Worm (Caenorhabditis elegans): Measurements from ENCODE around the gene C56E10.3.

Gene C56E10.3

DNA sequence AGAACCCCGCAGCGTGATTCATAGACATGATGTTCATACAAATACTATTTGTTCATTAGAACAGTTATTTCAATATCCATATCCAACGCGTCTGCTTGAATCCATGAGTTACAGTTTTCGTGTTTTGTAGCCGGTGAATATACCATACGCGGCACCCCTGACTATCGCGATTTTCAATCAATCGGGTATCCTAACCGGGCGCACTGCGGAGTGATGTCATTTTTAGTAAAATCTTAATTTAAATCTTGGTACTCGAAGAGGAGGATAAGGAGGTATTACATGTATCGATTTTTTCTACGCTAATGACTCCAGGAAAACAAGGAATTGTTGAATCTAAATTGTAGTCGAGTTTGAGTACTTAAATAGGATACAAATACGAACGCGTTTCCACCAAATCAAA, 23.9 kb downstream of the C56E10.3 start:
- TF ChIP-seq nhr-28 (tag; optimal IDR thresholded peaks at IDR 0.05) (no peak), zip-8 (tag; optimal IDR thresholded peaks at IDR 0.05) (no peak), flh-1 (GFP tag; optimal IDR thresholded peaks at IDR 0.05) (no peak), mep-1 (tag; optimal IDR thresholded peaks at IDR 0.05) (no peak), hlh-1 (tag; optimal IDR thresholded peaks at IDR 0.05) (no peak), sptf-1 (tag; optimal IDR thresholded peaks at IDR 0.05) (no peak), pha-4 (tag; optimal IDR thresholded peaks at IDR 0.05) (no peak), sem-2 (GFP tag; optimal IDR thresholded peaks at IDR 0.05) (no peak), elt-1 (tag; optimal IDR thresholded peaks at IDR 0.05; ENCODE audit: borderline replicate concordance, insufficient read depth) (no peak), nhr-12 (tag; optimal IDR thresholded peaks at IDR 0.05) (no peak), snpc-4 (tag; optimal IDR thresholded peaks at IDR 0.05) (no peak), nhr-237 (tag; optimal IDR thresholded peaks at IDR 0.05) (no peak), blmp-1 (tag; optimal IDR thresholded peaks at IDR 0.05) (no peak), ces-1 (GFP tag; optimal IDR thresholded peaks at IDR 0.05) (no peak), lin-32 (GFP tag; optimal IDR thresholded peaks at IDR 0.05) (no peak)

- TF ChIP-seq ztf-11 (tag; optimal IDR thresholded peaks at IDR 0.05) (no peak), drap-1 (GFP tag; optimal IDR thresholded peaks at IDR 0.05) (no peak), lsy-2 (tag; optimal IDR thresholded peaks at IDR 0.05) (no peak), hlh-1 (tag; optimal IDR thresholded peaks at IDR 0.05) (no peak), nhr-237 (tag; optimal IDR thresholded peaks at IDR 0.05) (no peak), ceh-43 (GFP tag; optimal IDR thresholded peaks at IDR 0.05) (no peak), unc-62 (GFP tag; optimal IDR thresholded peaks at IDR 0.05) (no peak), zip-8 (tag; optimal IDR thresholded peaks at IDR 0.05) (no peak), nhr-2 (tag; optimal IDR thresholded peaks at IDR 0.05) (no peak), sem-2 (GFP tag; optimal IDR thresholded peaks at IDR 0.05) (no peak), elt-1 (tag; optimal IDR thresholded peaks at IDR 0.05; ENCODE audit: borderline replicate concordance, insufficient read depth) (no peak), ham-2 (GFP tag; optimal IDR thresholded peaks at IDR 0.05) (no peak), elt-3 (tag; optimal IDR thresholded peaks at IDR 0.05) (no peak)
Measured at ce11 chrX:6671717-6672116, 26.3 kb downstream of the C56E10.3 start.

DNA sequence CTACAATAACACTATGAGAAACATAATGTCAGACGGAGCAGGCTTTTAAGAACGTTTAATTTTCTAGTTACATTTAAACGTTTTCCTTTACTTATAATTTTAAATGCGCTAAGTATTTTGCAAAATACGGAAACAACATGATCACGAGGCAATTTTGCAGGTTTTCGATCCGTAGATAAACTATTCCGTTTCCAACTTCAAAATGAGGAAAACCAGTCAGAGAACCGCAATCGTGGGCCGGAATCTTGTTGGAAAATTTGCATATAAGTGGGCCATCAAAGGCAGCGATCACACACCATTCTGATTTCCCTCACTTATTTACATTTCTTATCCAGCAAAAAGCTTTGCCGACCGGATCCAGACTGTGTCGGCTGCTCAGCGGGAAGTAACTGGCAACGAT, 27.1 kb downstream of the C56E10.3 start, which contains the start of gene col-172:
TSS of gene col-172 (plus strand) at position 301 of the 400 bp plus-strand sequence.
- TF ChIP-seq nhr-28 (tag; optimal IDR thresholded peaks at IDR 0.05) (no peak), blmp-1 (tag; optimal IDR thresholded peaks at IDR 0.05) (no peak), lsy-2 (tag; optimal IDR thresholded peaks at IDR 0.05) (no peak), M03D4.4 (tag; optimal IDR thresholded peaks at IDR 0.05) (no peak), ceh-83 (GFP tag; optimal IDR thresholded peaks at IDR 0.05) (no peak), tbx-8 (GFP tag; optimal IDR thresholded peaks at IDR 0.05) (no peak), lin-13 (tag; optimal IDR thresholded peaks at IDR 0.05) (no peak), unc-62 (GFP tag; optimal IDR thresholded peaks at IDR 0.05) (no peak), sptf-1 (tag; optimal IDR thresholded peaks at IDR 0.05) (no peak), mls-2 (tag; optimal IDR thresholded peaks at IDR 0.05) (no peak)

ce11 chrX:6674333-6674919, 29.0 kb downstream of the C56E10.3 start, which contains the start of gene F38B6.4:
F38B6.4 (plus strand) TSS chrX:6674869.
- TF ChIP-seq elt-1 (tag; optimal IDR thresholded peaks at IDR 0.05; ENCODE audit: borderline replicate concordance, insufficient read depth) (no peak), ces-1 (GFP tag; optimal IDR thresholded peaks at IDR 0.05) (no peak), nhr-76 (tag; optimal IDR thresholded peaks at IDR 0.05) (no peak), hlh-1 (tag; optimal IDR thresholded peaks at IDR 0.05) (no peak), unc-120 (tag; optimal IDR thresholded peaks at IDR 0.05; ENCODE audit: poor library complexity, severe bottlenecking) (no peak), pha-4 (tag; optimal IDR thresholded peaks at IDR 0.05) (no peak), elt-3 (tag; optimal IDR thresholded peaks at IDR 0.05) (no peak), ceh-39 (tag; optimal IDR thresholded peaks at IDR 0.05) (no peak), mab-5 (tag; optimal IDR thresholded peaks at IDR 0.05) (no peak), ham-2 (GFP tag; optimal IDR thresholded peaks at IDR 0.05) (no peak), sptf-1 (tag; optimal IDR thresholded peaks at IDR 0.05) (no peak), blmp-1 (tag; optimal IDR thresholded peaks at IDR 0.05) (no peak), nhr-28 (tag; optimal IDR thresholded peaks at IDR 0.05) (no peak), lin-32 (GFP tag; optimal IDR thresholded peaks at IDR 0.05) (no peak), nhr-237 (tag; optimal IDR thresholded peaks at IDR 0.05) (no peak)

Data from whole organism, mixed stage, embryonic.